Worm (Caenorhabditis elegans) whole organism, L4/young adult: ENCODE results near the gene T13F3.8.

ENCODE experiments used
- W03F9.2 ChIP-seq: fragments of 150-350 bp; optimal IDR thresholded peaks from 2 replicates; lab custom pipeline; 2014; ENCODE audit warnings: missing biosample characterization, missing genetic modification characterization
- dao-5 ChIP-seq: sonication (generic microtip); optimal IDR thresholded peaks from 2 replicates; lab custom pipeline; 2016; ENCODE audit warnings: missing genotype, missing genetic modification characterization, moderate library complexity, missing compliant biosample characterization
- him-1 ChIP-seq: sonication (generic microtip); optimal IDR thresholded peaks from 2 replicates; lab custom pipeline; 2016; ENCODE audit warnings: missing genotype, missing genetic modification reagents, missing genetic modification characterization, missing compliant biosample characterization

- no peak for TF ChIP-seq W03F9.2 (tag; lab: Kevin White, UChicago)
- no peak for TF ChIP-seq him-1 (tag; lab: Kevin White, UChicago)
- TF ChIP-seq dao-5 (tag; lab: Kevin White, UChicago), result no peak
These were observed 30.2 kb downstream of the T13F3.8 start for ce11 chrV:16299834-16300233.
